Fruit fly (Drosophila melanogaster): Measurements from ENCODE around the gene Reck.

DNA sequence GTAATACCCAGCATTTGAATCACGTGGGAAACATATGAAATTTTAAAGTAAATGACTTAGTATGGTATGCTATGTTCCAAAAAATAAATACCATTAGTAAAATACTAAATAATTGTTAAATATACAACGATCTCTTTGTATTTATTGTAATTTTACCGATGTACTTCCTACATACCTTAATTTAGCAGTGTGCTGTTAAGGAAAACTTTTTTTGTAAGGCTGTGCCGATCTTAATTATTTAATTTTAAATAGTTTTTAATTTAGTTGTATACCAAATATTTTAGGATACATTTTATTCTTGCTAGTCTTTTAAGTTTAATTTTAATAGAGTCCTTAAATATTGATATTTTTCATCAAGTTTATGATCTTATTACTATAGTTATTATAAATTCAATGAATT lies 45.3 kb downstream of the Reck start:
- TF ChIP-seq CG31627 (GFP tag; optimal IDR thresholded peaks at IDR 0.05) (no peak), spab (GFP tag; optimal IDR thresholded peaks at IDR 0.05) (no peak), Eip78C (GFP tag) (no peak)

Measured in whole organism, prepupa.